Worm (Caenorhabditis elegans) whole organism, late embryonic: ENCODE results near the gene F58A6.1.
"Not testable (repeated sequence)": the region's sequence is repeated elsewhere in the genome, so short reads cannot be mapped to it uniquely, and the experiment has no call there.

Experiments used
- F13H6.1 ChIP-seq: sonication (generic microtip); optimal IDR thresholded peaks from 2 replicates; lab custom pipeline; 2016; ENCODE audit warnings: missing genetic modification characterization, missing compliant biosample characterization
- ama-1 ChIP-seq: fragments of 150-350 bp; optimal IDR thresholded peaks from 2 replicates; lab custom pipeline; 2014
- ceh-19 ChIP-seq: fragments of 200-800 bp; sonication (Bioruptor generic); optimal IDR thresholded peaks from 2 replicates; lab custom pipeline; 2018; ENCODE audit warnings: mild to moderate bottlenecking, missing genetic modification characterization, missing compliant biosample characterization
- ceh-45 ChIP-seq: fragments of 200-800 bp; sonication (Bioruptor generic); IDR thresholded peaks from 2 replicates; pipeline ENCODE4 v1.3.6; 2022; ENCODE audit warnings: missing genetic modification reagents, missing genetic modification characterization, missing compliant biosample characterization
- ets-4 ChIP-seq: sonication (generic microtip); optimal IDR thresholded peaks from 2 replicates; lab custom pipeline; 2016; ENCODE audit warnings: missing genetic modification characterization, missing compliant biosample characterization
- fax-1 ChIP-seq: sonication (generic microtip); optimal IDR thresholded peaks from 2 replicates; lab custom pipeline; 2016; ENCODE audit warnings: missing genotype, missing genetic modification characterization, missing compliant biosample characterization
- nfya-1 ChIP-seq: sonication (generic microtip); optimal IDR thresholded peaks from 2 replicates; lab custom pipeline; 2017; ENCODE audit warnings: missing genetic modification characterization, mild to moderate bottlenecking, missing compliant biosample characterization, antibody characterized with exemption, moderate library complexity
- pha-4 ChIP-seq: fragments of 150-350 bp; optimal IDR thresholded peaks from 2 replicates; lab custom pipeline; 2018; ENCODE audit warnings: missing biosample characterization, missing genetic modification reagents, missing genetic modification characterization

DNA sequence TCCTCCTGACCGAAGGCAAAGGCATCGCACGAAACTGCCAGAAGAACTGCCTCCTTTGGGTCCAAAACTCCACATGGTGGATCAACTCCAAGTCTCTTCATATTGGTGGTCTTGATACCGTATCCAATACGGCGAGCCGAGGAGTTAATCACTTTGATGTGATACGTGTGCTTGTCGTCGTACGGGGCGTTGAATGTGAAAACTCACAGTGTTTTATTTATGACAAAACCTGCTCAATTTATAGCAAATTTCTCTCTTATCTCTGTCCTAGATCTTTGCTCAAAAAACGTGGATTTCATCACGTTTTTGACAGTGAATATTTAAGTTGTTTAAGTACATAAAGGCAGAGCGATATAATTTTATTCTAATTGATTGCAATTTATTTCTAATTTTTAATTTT, 16.1 kb downstream of the F58A6.1 start, which contains the start of gene F58A6.9:
- TF ChIP-seq ets-4 (tag; lab: Kevin White, UChicago); ama-1 (lab: Kevin White, UChicago); nfya-1 (tag; lab: Kevin White, UChicago); ceh-45 (GFP tag; lab: Robert Waterston, UW); F13H6.1; fax-1 (tag; lab: Kevin White, UChicago); ceh-19 (GFP tag; lab: Kevin White, UChicago); pha-4: not testable (repeated sequence)
